Fruit fly (Drosophila melanogaster) whole organism, prepupa: ENCODE measurements around the gene spdo.

ENCODE experiments used
- CG6792 ChIP-seq: fragments of 200-800 bp; sonication (Bioruptor generic); optimal IDR thresholded peaks from 3 replicates; lab custom pipeline; 2016; ENCODE audit warnings: missing biosample characterization, missing genetic modification characterization
- CG6854 ChIP-seq: fragments of 200-800 bp; sonication (Bioruptor generic); optimal IDR thresholded peaks from 2 replicates; lab custom pipeline; 2017; ENCODE audit warnings: missing biosample characterization, mild to moderate bottlenecking, missing genetic modification characterization
- Ets96B ChIP-seq: fragments of 200-800 bp; optimal IDR thresholded peaks from 2 replicates; lab custom pipeline; 2019; ENCODE audit warnings: missing biosample characterization, mild to moderate bottlenecking, missing genetic modification characterization, moderate library complexity
- achi ChIP-seq: fragments of 200-800 bp; sonication (Bioruptor generic); optimal IDR thresholded peaks from 3 replicates; lab custom pipeline; 2016; ENCODE audit warnings: missing biosample characterization, missing genetic modification characterization
- net ChIP-seq: fragments of 200-800 bp; sonication (Bioruptor generic); optimal IDR thresholded peaks from 3 replicates; lab custom pipeline; 2016; ENCODE audit warnings: missing biosample characterization, missing genetic modification characterization
- spab ChIP-seq: fragments of 200-800 bp; sonication (Bioruptor generic); optimal IDR thresholded peaks from 2 replicates; lab custom pipeline; 2017; ENCODE audit warnings: missing biosample characterization, mild to moderate bottlenecking, missing genetic modification characterization, missing genetic modification reagents

- TF ChIP-seq net (GFP tag; lab: Kevin White, UChicago) (no peak), CG6792 (GFP tag; lab: Kevin White, UChicago) (no peak), CG6854 (GFP tag; lab: Kevin White, UChicago) (no peak), spab (GFP tag; lab: Kevin White, UChicago) (no peak), achi (GFP tag; lab: Kevin White, UChicago) (no peak), Ets96B (tag; lab: Kevin White, UChicago) (no peak)
Measured at dm6 chr3R:30525629-30526028, 49.1 kb downstream of the spdo start.
